Worm (Caenorhabditis elegans) whole organism, L3 larva: ENCODE data around the gene nhr-120.

Experiments used
- R02D3.7 ChIP-seq: fragments of 150-350 bp; optimal IDR thresholded peaks from 2 replicates; lab custom pipeline; 2014; ENCODE audit warnings: missing biosample characterization, missing genetic modification characterization
- ama-1 ChIP-seq: fragments of 150-350 bp; optimal IDR thresholded peaks from 2 replicates; lab custom pipeline; 2018
- ceh-82 ChIP-seq: fragments of 150-350 bp; optimal IDR thresholded peaks from 2 replicates; lab custom pipeline; 2014; ENCODE audit warnings: missing biosample characterization, missing genetic modification characterization
- egl-27 ChIP-seq: sonication (generic microtip); optimal IDR thresholded peaks from 4 replicates; lab custom pipeline; 2017; ENCODE audit warnings: missing biosample characterization, missing genetic modification reagents, missing genetic modification characterization
- fos-1 ChIP-seq: fragments of 150-350 bp; optimal IDR thresholded peaks from 2 replicates; lab custom pipeline; 2014; ENCODE audit warnings: missing biosample characterization, missing genetic modification characterization
- hmg-11 ChIP-seq: sonication (generic microtip); optimal IDR thresholded peaks from 2 replicates; lab custom pipeline; 2016; ENCODE audit warnings: missing genetic modification characterization, missing compliant biosample characterization
- mdl-1 ChIP-seq: fragments of 150-350 bp; optimal IDR thresholded peaks from 2 replicates; lab custom pipeline; 2014; ENCODE audit warnings: missing biosample characterization, missing genetic modification characterization
- nhr-11 ChIP-seq: fragments of 150-350 bp; optimal IDR thresholded peaks from 2 replicates; lab custom pipeline; 2014; ENCODE audit warnings: missing biosample characterization, missing genetic modification characterization
- nhr-12 ChIP-seq: fragments of 150-350 bp; optimal IDR thresholded peaks from 2 replicates; lab custom pipeline; 2014; ENCODE audit warnings: missing biosample characterization, missing genetic modification characterization
- nhr-28 ChIP-seq: fragments of 150-350 bp; optimal IDR thresholded peaks from 2 replicates; lab custom pipeline; 2014; ENCODE audit warnings: missing biosample characterization, missing genetic modification characterization
- unc-62 ChIP-seq: fragments of 150-350 bp; sonication (generic microtip); optimal IDR thresholded peaks from 4 replicates; lab custom pipeline; 2014; ENCODE audit warnings: missing biosample characterization, missing genetic modification reagents, missing genetic modification characterization
- zag-1 ChIP-seq: fragments of 150-350 bp; optimal IDR thresholded peaks from 2 replicates; lab custom pipeline; 2014; ENCODE audit warnings: missing biosample characterization, missing genetic modification characterization

DNA sequence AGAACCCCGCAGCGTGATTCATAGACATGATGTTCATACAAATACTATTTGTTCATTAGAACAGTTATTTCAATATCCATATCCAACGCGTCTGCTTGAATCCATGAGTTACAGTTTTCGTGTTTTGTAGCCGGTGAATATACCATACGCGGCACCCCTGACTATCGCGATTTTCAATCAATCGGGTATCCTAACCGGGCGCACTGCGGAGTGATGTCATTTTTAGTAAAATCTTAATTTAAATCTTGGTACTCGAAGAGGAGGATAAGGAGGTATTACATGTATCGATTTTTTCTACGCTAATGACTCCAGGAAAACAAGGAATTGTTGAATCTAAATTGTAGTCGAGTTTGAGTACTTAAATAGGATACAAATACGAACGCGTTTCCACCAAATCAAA, 28.9 kb upstream of the nhr-120 start:
- TF ChIP-seq mdl-1 (no peak), nhr-12 (no peak), ceh-82 (tag; lab: Kevin White, UChicago) (no peak), zag-1 (tag; lab: Kevin White, UChicago) (no peak), ama-1 (lab: Kevin White, UChicago) (no peak), fos-1 (tag; lab: Kevin White, UChicago) (no peak), hmg-11 (tag; lab: Kevin White, UChicago) (no peak), nhr-11 (tag; lab: Kevin White, UChicago) (no peak), egl-27 (tag; lab: Kevin White, UChicago) (no peak), unc-62 (GFP tag; lab: Kevin White, UChicago) (no peak), nhr-28 (no peak), R02D3.7 (tag; lab: Kevin White, UChicago) (no peak)
